Worm (Caenorhabditis elegans): ENCODE data around the gene nhr-60.
"Not testable (repeated sequence)": the region's sequence is repeated elsewhere in the genome, so short reads cannot be mapped to it uniquely, and the experiment has no call there.

nhr-60 gene

DNA sequence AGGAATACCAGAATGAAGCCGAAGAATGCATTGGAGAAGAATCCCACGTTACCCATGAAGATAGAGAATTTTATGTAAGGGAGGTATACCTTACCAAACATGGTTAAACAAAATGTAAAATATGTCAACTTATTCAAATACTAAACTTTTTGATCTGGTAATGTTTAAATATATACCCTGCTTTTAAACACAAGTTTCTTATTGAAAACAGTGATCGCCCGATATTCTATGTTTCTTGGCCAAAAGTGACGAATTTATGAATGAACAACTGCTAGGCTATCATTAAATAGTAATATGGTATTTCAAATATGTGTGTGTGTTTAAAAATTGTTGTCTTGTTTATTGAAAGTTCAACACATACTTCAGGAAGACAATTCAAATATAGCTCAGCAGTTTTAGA, 24.7 kb downstream of the nhr-60 start, which contains the start of gene T23D5.8:
TSS of gene T23D5.8 (minus strand) at position 101 of the 400 bp plus-strand sequence.
- TF ChIP-seq nhr-90 (tag; optimal IDR thresholded peaks at IDR 0.05; ENCODE audit: poor library complexity); lir-3 (tag; optimal IDR thresholded peaks at IDR 0.05; ENCODE audit: poor library complexity); skn-1 (tag; optimal IDR thresholded peaks at IDR 0.05): not testable (repeated sequence)

DNA sequence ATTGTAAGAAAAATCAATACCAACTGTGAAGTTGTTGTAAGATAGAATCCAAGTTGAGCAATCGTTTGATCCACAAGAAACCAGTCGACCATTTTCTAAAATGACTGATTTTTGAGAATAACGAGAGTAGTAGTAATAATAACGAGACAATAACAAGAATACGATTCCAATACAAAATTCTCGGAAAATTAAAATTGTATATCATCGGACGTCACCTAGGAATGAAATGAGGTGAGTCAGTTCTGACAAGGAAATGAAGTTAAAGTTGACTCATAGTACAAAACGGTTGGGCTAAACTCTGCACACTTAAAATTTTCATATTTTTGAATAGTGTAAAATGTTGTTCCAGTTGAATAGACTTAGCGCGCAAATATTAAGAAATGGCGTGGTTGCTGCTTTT, 28.7 kb downstream of the nhr-60 start, which contains the start of gene str-19:
TSS of gene str-19 (minus strand) at position 101 of the 400 bp plus-strand sequence.
- not testable (repeated sequence) for TF ChIP-seq nhr-47, nhr-237, xbp-1 (tag; optimal IDR thresholded peaks at IDR 0.05)

DNA sequence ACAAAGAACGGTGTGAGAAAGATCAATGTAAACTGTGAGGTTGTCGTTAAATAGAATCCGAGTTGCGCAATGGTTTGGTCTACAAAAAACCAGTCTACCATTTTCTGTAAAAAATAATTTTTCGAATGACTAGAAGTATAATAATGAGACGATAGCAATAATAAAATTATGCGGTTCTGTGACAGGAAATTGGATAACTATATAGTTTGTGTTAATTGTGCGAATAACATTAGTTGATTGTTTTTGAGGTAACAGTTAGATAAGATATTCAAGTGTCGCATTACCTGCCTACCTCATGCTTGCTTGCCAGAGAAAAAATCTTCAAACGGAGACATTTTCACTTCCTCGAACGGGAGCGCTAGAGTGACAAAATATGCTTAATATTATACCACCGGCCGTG, 31.2 kb downstream of the nhr-60 start, which contains the start of gene str-18:
TSS of gene str-18 (minus strand) at position 101 of the 400 bp plus-strand sequence.
- TF ChIP-seq irx-1 (tag; optimal IDR thresholded peaks at IDR 0.05) (no peak), skn-1 (tag; optimal IDR thresholded peaks at IDR 0.05) (no peak), lin-14 (GFP tag; optimal IDR thresholded peaks at IDR 0.05) (no peak), hlh-17 (GFP tag; optimal IDR thresholded peaks at IDR 0.05; ENCODE audit: borderline replicate concordance) (no peak), lsy-2 (tag; optimal IDR thresholded peaks at IDR 0.05) (no peak), vab-15 (tag; optimal IDR thresholded peaks at IDR 0.05) (no peak), fos-1 (tag; optimal IDR thresholded peaks at IDR 0.05) (no peak), nhr-77 (tag; optimal IDR thresholded peaks at IDR 0.05) (no peak), elt-2 (tag; optimal IDR thresholded peaks at IDR 0.05) (no peak), ztf-11 (tag; optimal IDR thresholded peaks at IDR 0.05) (no peak), pag-3 (tag; optimal IDR thresholded peaks at IDR 0.05; ENCODE audit: borderline replicate concordance, insufficient read depth) (no peak), unc-30 (tag; optimal IDR thresholded peaks at IDR 0.05) (no peak), nhr-19 (GFP tag; conservative IDR thresholded peaks at IDR 0.05) (no peak), fkh-8 (tag; optimal IDR thresholded peaks at IDR 0.05) (no peak), pax-3 (tag; optimal IDR thresholded peaks at IDR 0.05) (no peak), xbp-1 (tag; optimal IDR thresholded peaks at IDR 0.05) (no peak), snpc-4 (tag; optimal IDR thresholded peaks at IDR 0.05) (no peak), C16A3.4 (tag; optimal IDR thresholded peaks at IDR 0.05) (no peak), isw-1 (GFP tag; IDR thresholded peaks at IDR 0.05) (no peak)

DNA sequence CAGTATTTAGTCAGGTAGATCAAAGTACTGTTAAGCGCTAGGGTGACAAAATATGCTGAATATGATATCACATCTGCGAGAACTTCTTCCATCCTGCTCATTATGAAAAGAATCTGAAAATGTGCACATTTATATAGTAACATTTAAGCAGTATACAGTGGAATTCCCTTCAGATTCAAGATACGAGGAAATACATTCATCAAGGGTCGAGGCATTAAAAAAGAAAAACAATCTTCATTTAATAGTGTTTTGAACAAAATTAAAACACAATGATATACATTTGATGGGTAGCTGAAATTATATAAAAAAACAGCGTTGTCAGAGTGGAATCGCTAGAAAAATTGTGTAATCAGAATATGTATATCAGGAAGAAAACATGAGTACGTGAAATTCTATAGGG, 37.3 kb downstream of the nhr-60 start, which contains the start of gene str-27:
TSS of gene str-27 (minus strand) at position 101 of the 400 bp plus-strand sequence.
- no peak for TF ChIP-seq ets-5 (GFP tag; IDR thresholded peaks at IDR 0.05)

DNA sequence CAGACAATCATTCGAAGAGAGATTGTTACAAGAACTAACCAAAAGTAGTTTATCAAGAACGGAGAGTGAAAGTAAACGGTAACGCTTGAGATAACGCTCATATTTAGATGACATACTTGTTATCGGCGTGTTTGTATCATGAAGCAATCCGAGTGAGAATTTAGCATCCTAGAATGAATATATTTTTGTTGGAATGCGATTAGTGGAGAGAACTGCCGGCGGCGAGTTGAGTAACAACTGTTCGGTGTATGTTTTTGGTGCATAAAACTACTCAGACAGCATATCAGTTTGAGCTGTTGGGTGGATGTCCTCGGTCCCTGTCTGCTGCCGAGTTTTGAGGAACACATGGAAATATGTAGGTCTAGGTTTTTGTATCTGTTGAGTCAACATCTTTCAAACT, 39.5 kb downstream of the nhr-60 start, which contains the start of gene T23D5.3:
TSS of gene T23D5.3 (minus strand) at position 101 of the 400 bp plus-strand sequence.
- TF ChIP-seq C16A3.4 (tag; optimal IDR thresholded peaks at IDR 0.05) (no peak), sptf-1 (tag; optimal IDR thresholded peaks at IDR 0.05) (no peak), pax-3 (tag; optimal IDR thresholded peaks at IDR 0.05) (no peak), nhr-90 (tag; optimal IDR thresholded peaks at IDR 0.05; ENCODE audit: poor library complexity) (no peak), sup-37 (GFP tag; optimal IDR thresholded peaks at IDR 0.05) (no peak), elt-3 (tag; optimal IDR thresholded peaks at IDR 0.05) (no peak), elt-2 (tag; optimal IDR thresholded peaks at IDR 0.05) (no peak), mef-2 (tag; optimal IDR thresholded peaks at IDR 0.05) (no peak), pag-3 (tag; optimal IDR thresholded peaks at IDR 0.05; ENCODE audit: borderline replicate concordance, insufficient read depth) (no peak), lin-13 (GFP tag; optimal IDR thresholded peaks at IDR 0.05) (no peak), unc-130 (tag; optimal IDR thresholded peaks at IDR 0.05) (no peak), hpl-2 (GFP tag; optimal IDR thresholded peaks at IDR 0.05) (no peak), vab-15 (tag; optimal IDR thresholded peaks at IDR 0.05) (no peak)

DNA sequence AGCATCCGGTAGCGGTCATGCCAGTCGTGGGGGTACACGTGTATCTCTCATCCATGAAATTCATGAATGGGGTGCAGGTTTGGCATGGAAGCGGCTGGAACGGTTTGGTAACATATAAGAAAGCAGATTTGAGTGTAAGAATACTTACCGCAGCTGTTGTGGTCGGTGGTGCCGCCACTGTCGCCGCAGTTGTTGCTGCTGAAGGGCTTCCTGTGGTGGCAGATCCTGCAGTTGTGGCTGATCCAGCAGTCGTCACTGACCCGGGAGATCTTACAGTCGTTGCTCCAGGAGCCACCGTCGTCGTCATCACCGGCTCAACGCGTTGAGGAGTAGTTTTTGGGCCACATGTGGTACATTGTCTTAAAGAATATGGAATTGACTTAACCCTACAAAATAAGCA, 40.0 kb downstream of the nhr-60 start:
- no peak for TF ChIP-seq dpl-1 (GFP tag; optimal IDR thresholded peaks at IDR 0.05)
- TF ChIP-seq mep-1 (tag; optimal IDR thresholded peaks at IDR 0.05) = no peak
- TF ChIP-seq jun-1 (tag; optimal IDR thresholded peaks at IDR 0.05) = no peak
- TF ChIP-seq mef-2 (tag; optimal IDR thresholded peaks at IDR 0.05) = no peak
- no peak for TF ChIP-seq pqm-1 (tag; optimal IDR thresholded peaks at IDR 0.05)
- TF ChIP-seq hlh-4 (tag; optimal IDR thresholded peaks at IDR 0.05) = no peak
- TF ChIP-seq lin-14 (GFP tag; optimal IDR thresholded peaks at IDR 0.05) = no peak
- TF ChIP-seq nhr-90 (tag; optimal IDR thresholded peaks at IDR 0.05; ENCODE audit: poor library complexity) = no peak
- TF ChIP-seq swsn-7 (tag; optimal IDR thresholded peaks at IDR 0.05) = no peak
- TF ChIP-seq mab-9 (GFP tag; IDR thresholded peaks at IDR 0.05) = no peak
- TF ChIP-seq nhr-71 (tag; optimal IDR thresholded peaks at IDR 0.05) = no peak
- TF ChIP-seq alr-1 (tag; optimal IDR thresholded peaks at IDR 0.05; ENCODE audit: borderline replicate concordance) = no peak
- no peak for TF ChIP-seq unc-98 (GFP tag; IDR thresholded peaks at IDR 0.05)

All from whole organism, L1 larva.